Worm (Caenorhabditis elegans): ENCODE results near the gene acy-1.

The acy-1 gene

ce11 chrIII:4762846-4763245 is 41.0 kb downstream of the acy-1 start:
- TF ChIP-seq nhr-237 (tag; optimal IDR thresholded peaks at IDR 0.05): no peak

- TF ChIP-seq nhr-129 (tag; optimal IDR thresholded peaks at IDR 0.05) (no peak), skn-1 (tag; optimal IDR thresholded peaks at IDR 0.05) (no peak), peb-1 (tag; optimal IDR thresholded peaks at IDR 0.05) (no peak), sma-9 (GFP tag; optimal IDR thresholded peaks at IDR 0.05) (no peak), sma-9 (tag; optimal IDR thresholded peaks at IDR 0.05) (no peak)
These were observed 41.6 kb downstream of the acy-1 start, which contains the start of gene B0393.4 for ce11 chrIII:4763509-4763908. B0393.4 (minus strand) TSS chrIII:4763609.

DNA sequence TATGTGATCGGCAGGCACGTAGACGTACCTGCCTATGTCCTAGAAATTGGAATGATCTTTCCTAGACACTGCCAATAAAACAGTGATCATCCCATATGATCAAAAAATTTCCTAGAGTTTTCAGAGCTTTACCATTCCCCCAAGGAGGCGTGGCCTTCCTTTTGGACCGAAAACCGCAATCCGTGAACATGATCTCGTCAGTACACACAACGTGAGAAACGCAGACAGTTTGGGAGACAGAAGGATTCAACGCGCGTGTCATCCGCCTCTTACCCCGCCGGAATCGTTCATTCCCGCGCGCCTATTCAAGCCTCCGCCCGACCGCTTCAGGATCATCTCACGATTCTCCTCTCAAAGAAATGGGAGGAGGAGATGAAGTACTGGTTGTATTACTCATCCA is 43.6 kb downstream of the acy-1 start, which contains the start of gene B0393.5:
Gene B0393.5 (plus strand): TSS at position 301 of the 400 bp plus-strand sequence.
- TF ChIP-seq sma-9 (GFP tag; optimal IDR thresholded peaks at IDR 0.05) (no peak), sma-9 (tag; optimal IDR thresholded peaks at IDR 0.05) (no peak), nhr-129 (tag; optimal IDR thresholded peaks at IDR 0.05) (no peak), mdl-1 (tag; optimal IDR thresholded peaks at IDR 0.05) (no peak), mbf-1 (tag; optimal IDR thresholded peaks at IDR 0.05) (no peak), nhr-77 (tag; optimal IDR thresholded peaks at IDR 0.05) (no peak), dmd-4 (tag; optimal IDR thresholded peaks at IDR 0.05) (no peak), nhr-11 (tag; optimal IDR thresholded peaks at IDR 0.05) (no peak), ceh-82 (tag; optimal IDR thresholded peaks at IDR 0.05) (no peak), nhr-12 (tag; optimal IDR thresholded peaks at IDR 0.05) (no peak), R02D3.7 (tag; optimal IDR thresholded peaks at IDR 0.05) (no peak), unc-62 (GFP tag; optimal IDR thresholded peaks at IDR 0.05) (no peak)

ce11 chrIII:4766842-4767241 is 44.9 kb downstream of the acy-1 start:
- TF ChIP-seq C34F6.9 (tag; optimal IDR thresholded peaks at IDR 0.05) (no peak), lin-13 (GFP tag; optimal IDR thresholded peaks at IDR 0.05) (no peak), nhr-11 (tag; optimal IDR thresholded peaks at IDR 0.05) (no peak), egl-27 (tag; optimal IDR thresholded peaks at IDR 0.05) (no peak), zag-1 (tag; optimal IDR thresholded peaks at IDR 0.05) (no peak), unc-39 (tag; optimal IDR thresholded peaks at IDR 0.05) (no peak), R02D3.7 (tag; optimal IDR thresholded peaks at IDR 0.05) (no peak), ama-1 (optimal IDR thresholded peaks at IDR 0.05) (no peak), nhr-12 (tag; optimal IDR thresholded peaks at IDR 0.05) (no peak), nhr-21 (tag; optimal IDR thresholded peaks at IDR 0.05) (no peak), nhr-25 (tag; optimal IDR thresholded peaks at IDR 0.05) (no peak), nhr-10 (tag; optimal IDR thresholded peaks at IDR 0.05) (no peak), ztf-11 (tag; optimal IDR thresholded peaks at IDR 0.05) (no peak), sma-9 (GFP tag; optimal IDR thresholded peaks at IDR 0.05) (no peak), sma-9 (tag; optimal IDR thresholded peaks at IDR 0.05) (no peak)

- TF ChIP-seq lin-13 (GFP tag; optimal IDR thresholded peaks at IDR 0.05) (no peak), elt-3 (tag; optimal IDR thresholded peaks at IDR 0.05) (no peak), mab-5 (tag; optimal IDR thresholded peaks at IDR 0.05) (no peak), dmd-4 (tag; optimal IDR thresholded peaks at IDR 0.05) (no peak), egl-27 (tag; optimal IDR thresholded peaks at IDR 0.05) (no peak), nhr-25 (tag; optimal IDR thresholded peaks at IDR 0.05) (no peak), blmp-1 (tag; optimal IDR thresholded peaks at IDR 0.05; ENCODE audit: insufficient read depth) (peak; percentile 26), nhr-21 (tag; optimal IDR thresholded peaks at IDR 0.05) (no peak)
These were observed 46.2 kb downstream of the acy-1 start for ce11 chrIII:4767869-4768645.

DNA sequence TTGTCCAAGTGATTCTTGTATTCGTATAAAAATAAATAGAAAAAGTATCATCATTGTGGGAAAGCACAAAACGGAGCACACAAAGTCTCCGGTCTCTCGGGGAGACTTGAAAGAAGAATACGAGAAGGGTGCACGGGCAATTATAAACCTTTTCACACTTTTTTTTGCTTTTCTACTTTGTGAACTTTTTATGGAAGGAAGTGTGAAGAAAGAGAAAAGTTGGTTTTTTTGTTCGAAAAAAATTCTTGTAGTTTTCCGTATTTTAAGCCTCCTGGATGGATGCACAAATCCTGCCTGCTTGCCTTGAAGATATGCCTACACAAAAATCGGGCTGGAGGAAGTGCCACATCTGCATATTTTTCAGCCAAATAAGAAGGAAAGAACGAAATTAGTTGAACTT is 56.1 kb downstream of the acy-1 start, which contains the start of gene B0393.7:
Gene B0393.7 (minus strand): TSS at position 101 of the 400 bp plus-strand sequence.
- TF ChIP-seq fos-1 (tag; optimal IDR thresholded peaks at IDR 0.05) (no peak), ztf-1 (GFP tag; conservative IDR thresholded peaks at IDR 0.05) (no peak), nhr-21 (tag; optimal IDR thresholded peaks at IDR 0.05) (no peak), mdl-1 (tag; optimal IDR thresholded peaks at IDR 0.05) (no peak)

DNA sequence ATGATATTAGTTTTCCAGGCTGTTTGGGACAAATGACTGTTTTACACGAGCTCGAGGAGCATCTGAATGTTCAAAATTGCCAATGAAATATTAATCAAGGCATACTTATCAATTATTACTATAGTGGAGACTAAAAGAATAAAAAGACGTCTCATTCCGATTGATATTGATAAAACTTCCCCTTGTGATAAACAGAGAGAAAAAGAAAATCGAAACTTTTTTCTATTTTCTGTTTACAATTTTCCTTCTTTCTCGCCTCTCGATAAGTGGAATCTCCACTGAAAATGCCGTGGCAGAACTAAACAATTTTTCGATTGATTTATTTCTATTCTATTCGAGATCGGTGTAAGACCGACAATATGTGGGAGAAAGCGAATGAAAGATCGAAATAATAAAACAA is 58.0 kb downstream of the acy-1 start, which contains the start of gene B0393.9:
Gene B0393.9 (minus strand): TSS at position 303 of the 400 bp plus-strand sequence.
- TF ChIP-seq ZK546.5 (tag; optimal IDR thresholded peaks at IDR 0.05): no peak
- peak; percentile 35 for TF ChIP-seq fos-1 (tag; optimal IDR thresholded peaks at IDR 0.05)
- TF ChIP-seq peb-1 (tag; optimal IDR thresholded peaks at IDR 0.05): no peak
- no peak for TF ChIP-seq zag-1 (tag; optimal IDR thresholded peaks at IDR 0.05)
- no peak for TF ChIP-seq R02D3.7 (tag; optimal IDR thresholded peaks at IDR 0.05)
